Worm (Caenorhabditis elegans): Measurements from ENCODE around the gene Y53F4B.25.

- TF ChIP-seq nhr-237 (tag; optimal IDR thresholded peaks at IDR 0.05): no peak
- no peak for TF ChIP-seq egl-27 (tag; optimal IDR thresholded peaks at IDR 0.05)
- no peak for TF ChIP-seq snpc-4 (tag; optimal IDR thresholded peaks at IDR 0.05)
- no peak for TF ChIP-seq peb-1 (tag; optimal IDR thresholded peaks at IDR 0.05)
- no peak for TF ChIP-seq R02D3.7 (tag; optimal IDR thresholded peaks at IDR 0.05)
- TF ChIP-seq ama-1 (optimal IDR thresholded peaks at IDR 0.05): no peak
- TF ChIP-seq elt-1 (tag; optimal IDR thresholded peaks at IDR 0.05): no peak
- no peak for TF ChIP-seq alr-1 (tag; optimal IDR thresholded peaks at IDR 0.05)
- TF ChIP-seq aly-2 (tag; optimal IDR thresholded peaks at IDR 0.05): no peak
- TF ChIP-seq crh-2 (tag; optimal IDR thresholded peaks at IDR 0.05): no peak
- TF ChIP-seq F13H6.1 (tag; optimal IDR thresholded peaks at IDR 0.05): no peak
- no peak for TF ChIP-seq dmd-4 (tag; optimal IDR thresholded peaks at IDR 0.05)
- no peak for TF ChIP-seq nhr-12 (tag; optimal IDR thresholded peaks at IDR 0.05)
- TF ChIP-seq zag-1 (tag; optimal IDR thresholded peaks at IDR 0.05): no peak
Measured at ce11 chrII:15169811-15170282, 33.9 kb downstream of the Y53F4B.25 start, which contains the start of gene gst-29.

Data from whole organism, L2 larva.